Fruit fly (Drosophila melanogaster): Measurements from ENCODE around the gene CG6678.

Gene CG6678

dm6 chr3R:21864992-21865391, 21.8 kb upstream of the CG6678 start, which contains the start of gene lsn (continued):
- TF ChIP-seq YL-1 (GFP tag; optimal IDR thresholded peaks at IDR 0.05) (peak; percentile 1), Mes4 (GFP tag; optimal IDR thresholded peaks at IDR 0.05) (peak; percentile 14), stwl (tag; optimal IDR thresholded peaks at IDR 0.05) (peak; percentile 8), hbn (GFP tag; IDR thresholded peaks at IDR 0.05; ENCODE audit: partially characterized antibody) (no peak), Pdp1 (GFP tag; optimal IDR thresholded peaks at IDR 0.05) (peak in 1 of 2 experiments; percentile 16), CG17186 (GFP tag; optimal IDR thresholded peaks at IDR 0.05) (peak; percentile 99), stc (GFP tag; IDR thresholded peaks at IDR 0.05) (0 out of 2 replicates have a peak, but pooled peaks have one; percentile 11), CG30020 (tag; optimal IDR thresholded peaks at IDR 0.05) (no peak), CG15269 (tag; optimal IDR thresholded peaks at IDR 0.05) (peak; percentile 19), CG13296 (GFP tag; optimal IDR thresholded peaks at IDR 0.05) (peak; percentile 30), B-H2 (GFP tag; optimal IDR thresholded peaks at IDR 0.05) (no peak), CG7556 (GFP tag; optimal IDR thresholded peaks at IDR 0.05) (peak; percentile 17), CG11560 (tag; IDR thresholded peaks at IDR 0.05) (no peak), nau (GFP tag; optimal IDR thresholded peaks at IDR 0.05) (peak; percentile 35), Nf-YB (GFP tag; optimal IDR thresholded peaks at IDR 0.05) (peak; percentile 13), gem (tag; optimal IDR thresholded peaks at IDR 0.05) (peak; percentile 39), CoRest (tag; optimal IDR thresholded peaks at IDR 0.05) (peak; percentile 32), lola (GFP tag; optimal IDR thresholded peaks at IDR 0.05) (peak in 1 of 3 experiments; percentile 31), CTCF (GFP tag; optimal IDR thresholded peaks at IDR 0.05) (no peak), CrebB (tag; optimal IDR thresholded peaks at IDR 0.05) (peak; percentile 35), CG33557 (GFP tag; optimal IDR thresholded peaks at IDR 0.05) (peak; percentile 55), CG2202 (tag; optimal IDR thresholded peaks at IDR 0.05) (peak; percentile 51), kah (GFP tag; optimal IDR thresholded peaks at IDR 0.05) (no peak), CG4707 (GFP tag; optimal IDR thresholded peaks at IDR 0.05) (peak; percentile 26), Fer3 (tag; optimal IDR thresholded peaks at IDR 0.05) (peak; percentile 4), BEAF-32 (GFP tag; optimal IDR thresholded peaks at IDR 0.05) (peak; percentile 13), CG12391 (tag; optimal IDR thresholded peaks at IDR 0.05) (peak; percentile 13), Atf6 (GFP tag; IDR thresholded peaks at IDR 0.05) (0 out of 2 replicates have a peak, but pooled peaks have one; percentile 30), Vsx1 (GFP tag; optimal IDR thresholded peaks at IDR 0.05) (peak; percentile 31), CG13424 (tag; optimal IDR thresholded peaks at IDR 0.05) (peak; percentile 29), MBD-R2 (GFP tag; IDR thresholded peaks at IDR 0.05) (peak; percentile 66; the same call in 1 of the 2 replicates), Lhr (GFP tag; optimal IDR thresholded peaks at IDR 0.05) (peak; percentile 2), dimm (GFP tag; IDR thresholded peaks at IDR 0.05) (no peak), E2f2 (GFP tag; IDR thresholded peaks at IDR 0.05) (peak; percentile 84), Scr (GFP tag; IDR thresholded peaks at IDR 0.05; ENCODE audit: partially characterized antibody) (no peak), CG17568 (GFP tag; optimal IDR thresholded peaks at IDR 0.05) (peak; percentile 73), CG14014 (GFP tag; IDR thresholded peaks at IDR 0.05) (peak; percentile 51; the same call in 1 of the 2 replicates), zen2 (GFP tag; IDR thresholded peaks at IDR 0.05; ENCODE audit: partially characterized antibody) (no peak), HmgZ (tag; optimal IDR thresholded peaks at IDR 0.05) (peak; percentile 55), grn (GFP tag; optimal IDR thresholded peaks at IDR 0.05) (peak; percentile 23), Oli (tag; optimal IDR thresholded peaks at IDR 0.05) (no peak), sug (tag; optimal IDR thresholded peaks at IDR 0.05) (peak; percentile 30), lbe (GFP tag; optimal IDR thresholded peaks at IDR 0.05) (peak; percentile 6), CG3407 (GFP tag; optimal IDR thresholded peaks at IDR 0.05) (peak; percentile 9), CG2712 (tag; optimal IDR thresholded peaks at IDR 0.05) (peak; percentile 2), Xrp1 (GFP tag; IDR thresholded peaks at IDR 0.05) (no peak), twi (tag; optimal IDR thresholded peaks at IDR 0.05) (peak; percentile 15), bsh (GFP tag; optimal IDR thresholded peaks at IDR 0.05) (peak in 1 of 2 experiments; percentile 72), crp (GFP tag; optimal IDR thresholded peaks at IDR 0.05) (peak; percentile 37 to 90)
